Worm (Caenorhabditis elegans): ENCODE results near the gene R10E4.11.

The R10E4.11 gene

DNA sequence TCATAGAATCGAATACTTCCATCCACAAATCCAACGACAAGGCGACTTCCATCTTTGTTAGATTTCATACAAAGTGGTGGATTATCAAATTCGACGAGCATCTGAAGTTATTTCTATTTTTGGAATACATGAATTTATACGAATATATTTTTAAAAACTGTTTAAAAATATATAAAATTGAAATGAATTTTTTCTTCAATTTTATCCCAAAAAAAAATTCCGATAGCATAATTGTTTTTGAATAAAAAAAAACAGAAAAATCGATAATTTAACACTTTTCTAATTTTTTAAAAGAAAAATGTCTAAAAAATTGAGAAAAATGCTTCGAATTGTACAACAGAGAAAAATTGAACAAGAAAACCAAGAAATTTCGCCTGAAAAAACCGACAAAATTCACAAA, 53.3 kb downstream of the R10E4.11 start, which contains the start of gene Y44F5A.1:
TSS of gene Y44F5A.1 (minus strand) at position 101 of the 400 bp plus-strand sequence.
- no peak for TF ChIP-seq elt-4 (tag; optimal IDR thresholded peaks at IDR 0.05)
- TF ChIP-seq nfya-1 (tag; optimal IDR thresholded peaks at IDR 0.05) = no peak
- TF ChIP-seq che-1 (tag; optimal IDR thresholded peaks at IDR 0.05) = no peak
- no peak for TF ChIP-seq eyg-1 (tag; optimal IDR thresholded peaks at IDR 0.05)
- TF ChIP-seq pros-1 (tag; optimal IDR thresholded peaks at IDR 0.05) = no peak
- no peak for TF ChIP-seq Y22D7AL.16 (tag; optimal IDR thresholded peaks at IDR 0.05)
- no peak for TF ChIP-seq lin-11 (tag; optimal IDR thresholded peaks at IDR 0.05)
